Worm (Caenorhabditis elegans) whole organism, L1 larva: ENCODE data around the gene K07C5.13.

ENCODE experiments used
- C04F5.9 ChIP-seq: sonication (generic microtip); optimal IDR thresholded peaks from 2 replicates; lab custom pipeline; 2016; ENCODE audit warnings: missing genetic modification characterization, missing compliant biosample characterization
- C16A3.4 ChIP-seq: fragments of 150-350 bp; optimal IDR thresholded peaks from 2 replicates; lab custom pipeline; 2014; ENCODE audit warnings: missing biosample characterization, missing genetic modification characterization
- C34B4.2 ChIP-seq: sonication (generic microtip); optimal IDR thresholded peaks from 2 replicates; lab custom pipeline; 2017; ENCODE audit warnings: mild to moderate bottlenecking, missing genetic modification characterization, missing compliant biosample characterization
- Y116A8C.19 ChIP-seq: sonication (generic microtip); optimal IDR thresholded peaks from 2 replicates; lab custom pipeline; 2016; ENCODE audit warnings: missing compliant biosample characterization, missing genetic modification characterization, borderline replicate concordance
- alr-1 ChIP-seq: fragments of 200-800 bp; sonication (Bioruptor generic); optimal IDR thresholded peaks from 2 replicates; lab custom pipeline; 2018; ENCODE audit warnings: borderline replicate concordance, mild to moderate bottlenecking, missing genetic modification characterization, missing compliant biosample characterization
- aly-2 ChIP-seq: fragments of 150-350 bp; optimal IDR thresholded peaks from 2 replicates; lab custom pipeline; 2014; ENCODE audit warnings: missing biosample characterization, missing genetic modification characterization
- ama-1 ChIP-seq: fragments of 150-350 bp; optimal IDR thresholded peaks from 2 replicates; lab custom pipeline; 2014
- ceh-63 ChIP-seq: fragments of 200-800 bp; sonication (Bioruptor generic); optimal IDR thresholded peaks from 2 replicates; lab custom pipeline; 2018; ENCODE audit warnings: mild to moderate bottlenecking, missing genetic modification characterization, missing compliant biosample characterization
- ceh-8 ChIP-seq: fragments of 200-800 bp; sonication (Bioruptor generic); optimal IDR thresholded peaks from 2 replicates; lab custom pipeline; 2018; ENCODE audit warnings: mild to moderate bottlenecking, missing genetic modification characterization, moderate library complexity, missing compliant biosample characterization
- ces-1 ChIP-seq: fragments of 150-350 bp; optimal IDR thresholded peaks from 2 replicates; lab custom pipeline; 2014; ENCODE audit warnings: missing biosample characterization, missing genetic modification reagents, missing genetic modification characterization
- elt-2 ChIP-seq: sonication (generic microtip); optimal IDR thresholded peaks from 2 replicates; lab custom pipeline; 2016; ENCODE audit warnings: missing genetic modification characterization, mild to moderate bottlenecking, inconsistent platforms, missing compliant biosample characterization, missing genetic modification reagents
- elt-3 ChIP-seq, 6 experiments: fragments of 150-350 bp in 1 of 6; sonication (generic microtip); optimal IDR thresholded peaks; 2 replicates each; lab custom pipeline; 2017 to 2018; ENCODE audit warnings: missing biosample characterization in 6 of 6, missing genetic modification characterization in 6 of 6, inconsistent platforms in 1 of 6
- fkh-8 ChIP-seq: sonication (generic microtip); optimal IDR thresholded peaks from 2 replicates; lab custom pipeline; 2016; ENCODE audit warnings: mild to moderate bottlenecking, missing genetic modification characterization, missing compliant biosample characterization
- fos-1 ChIP-seq: fragments of 150-350 bp; optimal IDR thresholded peaks from 2 replicates; lab custom pipeline; 2014; ENCODE audit warnings: missing biosample characterization, missing genetic modification characterization
- grh-1 ChIP-seq: fragments of 200-800 bp; sonication (Bioruptor generic); IDR thresholded peaks from 2 replicates; pipeline ENCODE4 v1.3.6; 2022; ENCODE audit warnings: missing genetic modification reagents, missing genetic modification characterization, missing compliant biosample characterization
- hlh-4 ChIP-seq: sonication (generic microtip); optimal IDR thresholded peaks from 2 replicates; lab custom pipeline; 2016; ENCODE audit warnings: mild to moderate bottlenecking, missing genetic modification characterization, missing compliant biosample characterization
- irx-1 ChIP-seq: sonication (generic microtip); optimal IDR thresholded peaks from 2 replicates; lab custom pipeline; 2016; ENCODE audit warnings: missing genetic modification characterization, missing compliant biosample characterization
- isw-1 ChIP-seq: fragments of 200-800 bp; sonication (Bioruptor generic); IDR thresholded peaks from 2 replicates; pipeline ENCODE4 v1.3.6; 2022; ENCODE audit warnings: missing genetic modification characterization, missing compliant biosample characterization
- lin-39 ChIP-seq: fragments of 150-350 bp; optimal IDR thresholded peaks from 2 replicates; lab custom pipeline; 2014; ENCODE audit warnings: missing biosample characterization, missing genetic modification reagents, missing genetic modification characterization
- mef-2 ChIP-seq: fragments of 150-350 bp; optimal IDR thresholded peaks from 2 replicates; lab custom pipeline; 2014; ENCODE audit warnings: missing biosample characterization, missing genetic modification characterization
- nhr-47 ChIP-seq: sonication (generic microtip); optimal IDR thresholded peaks from 2 replicates; lab custom pipeline; 2016; ENCODE audit warnings: mild to moderate bottlenecking, missing genetic modification characterization, moderate library complexity, missing compliant biosample characterization
- nhr-71 ChIP-seq: sonication (generic microtip); optimal IDR thresholded peaks from 2 replicates; lab custom pipeline; 2016; ENCODE audit warnings: mild to moderate bottlenecking, missing genetic modification characterization, moderate library complexity, missing compliant biosample characterization
- nhr-76 ChIP-seq: sonication (generic microtip); optimal IDR thresholded peaks from 2 replicates; lab custom pipeline; 2017; ENCODE audit warnings: missing biosample characterization, missing genetic modification characterization
- nhr-77 ChIP-seq: fragments of 150-350 bp; optimal IDR thresholded peaks from 2 replicates; lab custom pipeline; 2014; ENCODE audit warnings: missing biosample characterization, missing genetic modification characterization
- nhr-84 ChIP-seq: sonication (generic microtip); optimal IDR thresholded peaks from 2 replicates; lab custom pipeline; 2017; ENCODE audit warnings: missing biosample characterization, missing genetic modification characterization
- nhr-85 ChIP-seq: sonication (generic microtip); peaks from one replicate; lab custom pipeline; 2016; ENCODE audit warnings: missing genetic modification characterization, inconsistent platforms, missing compliant biosample characterization
- nhr-90 ChIP-seq: sonication (generic microtip); optimal IDR thresholded peaks from 2 replicates; lab custom pipeline; 2016; ENCODE audit warnings: mild to moderate bottlenecking, missing genetic modification characterization, missing compliant biosample characterization; ENCODE audit not compliant: poor library complexity
- pqm-1 ChIP-seq: sonication (generic microtip); optimal IDR thresholded peaks from 3 replicates; lab custom pipeline; 2017; ENCODE audit warnings: missing biosample characterization, missing genetic modification characterization
- sox-4 ChIP-seq: sonication (generic microtip); optimal IDR thresholded peaks from 2 replicates; lab custom pipeline; 2016; ENCODE audit warnings: missing genetic modification characterization, missing compliant biosample characterization
- sup-37 ChIP-seq: fragments of 200-800 bp; sonication (Bioruptor generic); optimal IDR thresholded peaks from 2 replicates; lab custom pipeline; 2018; ENCODE audit warnings: mild to moderate bottlenecking, missing genetic modification characterization, missing compliant biosample characterization
- tlp-1 ChIP-seq: fragments of 150-350 bp; optimal IDR thresholded peaks from 2 replicates; lab custom pipeline; 2014; ENCODE audit warnings: missing biosample characterization, missing genetic modification characterization
- unc-130 ChIP-seq: fragments of 150-350 bp; optimal IDR thresholded peaks from 2 replicates; lab custom pipeline; 2017; ENCODE audit warnings: missing biosample characterization, missing genetic modification characterization, inconsistent platforms
- unc-30 ChIP-seq: sonication (generic microtip); optimal IDR thresholded peaks from 2 replicates; lab custom pipeline; 2017; ENCODE audit warnings: missing biosample characterization, missing genetic modification characterization
- unc-62 ChIP-seq: fragments of 150-350 bp; optimal IDR thresholded peaks from 2 replicates; lab custom pipeline; 2014; ENCODE audit warnings: missing biosample characterization, missing genetic modification reagents, missing genetic modification characterization
- unc-86 ChIP-seq: sonication (generic microtip); optimal IDR thresholded peaks from 2 replicates; lab custom pipeline; 2016; ENCODE audit warnings: missing genetic modification characterization, missing compliant biosample characterization
- vab-15 ChIP-seq: sonication (generic microtip); optimal IDR thresholded peaks from 2 replicates; lab custom pipeline; 2017; ENCODE audit warnings: missing genotype, mild to moderate bottlenecking, missing genetic modification characterization, missing compliant biosample characterization
- xbp-1 ChIP-seq: sonication (generic microtip); optimal IDR thresholded peaks from 2 replicates; lab custom pipeline; 2016; ENCODE audit warnings: missing genetic modification characterization, missing compliant biosample characterization
- zag-1 ChIP-seq: fragments of 150-350 bp; optimal IDR thresholded peaks from 2 replicates; lab custom pipeline; 2014; ENCODE audit warnings: missing biosample characterization, missing genetic modification characterization

Gene K07C5.13

DNA sequence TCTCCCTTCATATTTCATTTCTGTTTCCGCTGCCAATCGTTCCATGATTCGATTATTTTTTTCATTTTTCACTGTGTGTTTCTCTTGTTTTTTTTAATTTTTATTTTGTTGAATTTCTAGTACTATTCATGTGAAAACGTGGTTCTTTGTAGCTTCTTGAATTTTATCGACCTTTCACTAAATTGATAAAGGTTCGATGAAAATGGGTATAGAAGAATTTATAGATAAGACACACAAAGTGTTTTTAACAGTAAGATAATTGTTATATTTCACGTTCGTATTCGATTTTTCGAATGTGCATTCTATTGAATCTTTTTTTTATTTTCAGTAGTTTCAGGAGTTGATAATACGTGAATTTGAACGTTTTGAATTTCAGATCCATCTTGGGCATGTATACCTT lies 30.1 kb downstream of the K07C5.13 start, which contains the start of gene ugt-49:
Gene ugt-49, plus strand, starts transcription at position 371 of the 400 bp plus-strand sequence.
- TF ChIP-seq fos-1 (tag; lab: Kevin White, UChicago) (no peak), sup-37 (GFP tag; lab: Kevin White, UChicago) (no peak), Y116A8C.19 (tag; lab: Kevin White, UChicago) (no peak), C04F5.9 (no peak), grh-1 (GFP tag; lab: Robert Waterston, UW) (no peak), xbp-1 (tag; lab: Kevin White, UChicago) (no peak)

DNA sequence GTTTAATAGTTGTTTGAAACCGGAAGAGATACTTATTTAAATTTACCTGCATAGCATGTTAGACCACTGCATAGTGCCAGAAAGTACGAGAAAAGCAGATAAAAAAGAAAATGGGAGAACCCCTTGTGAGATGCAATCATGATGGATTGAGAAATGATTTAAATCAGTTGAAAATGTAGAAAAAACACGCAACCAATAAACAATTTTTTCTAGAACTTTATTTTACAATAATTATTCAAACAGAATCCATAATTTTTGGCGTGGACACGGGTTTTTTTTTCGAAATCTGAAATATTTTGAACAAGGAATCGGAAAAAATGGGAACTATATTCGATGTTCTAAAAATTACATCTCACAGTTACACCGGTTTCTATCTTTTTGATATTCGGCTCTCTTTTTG lies 37.4 kb downstream of the K07C5.13 start, which contains the start of gene AC3.12:
Gene AC3.12, minus strand, starts transcription at position 101 of the 400 bp plus-strand sequence.
- no peak for TF ChIP-seq nhr-76 (tag; lab: Kevin White, UChicago)
- peak; percentile 2 for TF ChIP-seq nhr-85 (tag; lab: Kevin White, UChicago)
- TF ChIP-seq ces-1 (GFP tag; lab: Kevin White, UChicago), result no peak
- TF ChIP-seq irx-1, result no peak
- no peak for TF ChIP-seq pqm-1
- TF ChIP-seq unc-30 (tag; lab: Kevin White, UChicago), result no peak
- TF ChIP-seq sox-4 (tag; lab: Kevin White, UChicago), result no peak

DNA sequence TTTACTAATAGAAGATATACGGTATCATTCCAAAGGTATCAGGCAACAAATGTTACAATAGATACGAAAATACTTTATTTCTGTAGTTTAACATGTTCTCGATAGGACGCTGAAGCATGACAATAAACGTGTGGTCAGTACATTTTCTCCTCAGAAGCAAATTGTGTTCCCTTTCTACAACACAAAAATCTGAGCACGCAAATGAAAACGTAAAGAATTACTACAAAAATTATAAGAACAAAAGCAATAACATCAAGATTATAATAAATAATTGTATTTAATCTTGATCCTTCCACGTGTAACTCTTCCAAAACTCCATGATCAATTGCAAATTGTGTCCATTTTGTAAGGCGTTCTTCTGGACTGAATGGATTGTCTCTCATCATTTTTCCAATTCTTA lies 37.9 kb downstream of the K07C5.13 start:
- no peak for TF ChIP-seq alr-1 (tag; lab: Kevin White, UChicago)
- TF ChIP-seq ceh-63 (GFP tag; lab: Kevin White, UChicago), result no peak
- TF ChIP-seq zag-1 (tag; lab: Kevin White, UChicago), result no peak
- TF ChIP-seq grh-1 (GFP tag; lab: Robert Waterston, UW), result no peak
- TF ChIP-seq nhr-47, result no peak
- TF ChIP-seq tlp-1 (tag; lab: Kevin White, UChicago), result no peak
- TF ChIP-seq unc-130 (tag; lab: Kevin White, UChicago), result no peak
- TF ChIP-seq hlh-4 (tag; lab: Kevin White, UChicago), result no peak
- no peak for TF ChIP-seq C16A3.4 (tag; lab: Kevin White, UChicago)
- no peak for TF ChIP-seq nhr-90 (tag; lab: Kevin White, UChicago)
- TF ChIP-seq lin-39 (tag; lab: Kevin White, UChicago), result no peak
- no peak for TF ChIP-seq C34B4.2 (tag; lab: Kevin White, UChicago)
- no peak for TF ChIP-seq vab-15 (tag; lab: Kevin White, UChicago)
- no peak for TF ChIP-seq isw-1 (GFP tag; lab: Robert Waterston, UW)
- no peak for TF ChIP-seq unc-30 (tag; lab: Kevin White, UChicago)
- no peak for TF ChIP-seq nhr-84 (tag; lab: Kevin White, UChicago)

DNA sequence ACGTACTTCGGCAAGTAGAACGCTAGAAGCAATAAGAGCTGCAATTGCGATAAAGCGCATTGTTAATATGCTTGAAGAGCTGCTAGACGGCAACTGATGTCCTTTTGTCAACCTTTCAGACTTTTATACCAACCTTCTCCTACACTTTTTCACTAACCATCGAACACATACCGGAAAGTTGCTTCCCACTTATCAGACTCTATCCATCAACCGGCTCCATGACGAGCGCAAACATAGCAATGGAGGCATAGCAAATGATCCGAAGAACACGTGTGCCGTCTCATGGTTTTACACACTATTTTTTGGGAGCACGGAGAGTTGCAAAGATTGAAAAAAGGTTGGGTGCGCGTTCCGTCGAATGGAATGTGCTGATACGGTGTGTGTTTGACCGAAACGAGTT lies 39.9 kb downstream of the K07C5.13 start, which contains the start of gene abu-1:
Gene abu-1, minus strand, starts transcription at position 101 of the 400 bp plus-strand sequence.
- TF ChIP-seq fkh-8 (no peak), elt-3 (tag; optimal IDR thresholded peaks at IDR 0.05; lab: Kevin White, UChicago) (no peak), zag-1 (tag; lab: Kevin White, UChicago) (no peak), nhr-77 (no peak), mef-2 (tag; lab: Kevin White, UChicago) (no peak), unc-30 (tag; lab: Kevin White, UChicago) (no peak), C04F5.9 (no peak), ama-1 (lab: Kevin White, UChicago) (no peak), elt-2 (tag; lab: Kevin White, UChicago) (no peak), ceh-8 (GFP tag; lab: Kevin White, UChicago) (no peak), irx-1 (no peak), alr-1 (tag; lab: Kevin White, UChicago) (no peak), aly-2 (tag; lab: Kevin White, UChicago) (no peak), nhr-71 (tag; lab: Kevin White, UChicago) (no peak), unc-62 (GFP tag; lab: Kevin White, UChicago) (no peak), unc-86 (no peak)
